Worm (Caenorhabditis elegans): Measurements from ENCODE around the gene T05B4.12.

DNA sequence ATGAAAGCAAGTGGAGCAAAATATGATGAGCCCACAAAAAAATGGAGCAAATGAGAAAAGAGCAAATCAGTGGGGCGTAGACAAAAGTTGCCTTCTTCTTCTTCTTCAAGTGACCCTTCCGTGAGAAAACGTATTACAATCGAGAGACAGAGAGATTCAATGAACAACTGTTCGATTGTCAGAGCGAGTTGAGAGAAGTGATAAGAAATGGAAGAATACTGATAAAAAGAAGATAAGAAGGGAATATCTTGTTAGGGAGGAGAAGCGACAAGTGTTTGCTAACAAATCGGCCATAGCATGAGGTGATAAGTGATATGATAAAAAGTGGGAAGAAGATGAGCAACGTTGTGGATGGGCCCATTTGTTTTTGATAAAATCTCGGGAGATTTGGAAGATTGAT lies 31.5 kb upstream of the T05B4.12 start:
- TF ChIP-seq klf-2 (GFP tag; conservative IDR thresholded peaks at IDR 0.05) (no peak), tab-1 (GFP tag; IDR thresholded peaks at IDR 0.05) (no peak), flt-1 (GFP tag; IDR thresholded peaks at IDR 0.05) (no peak), ztf-29 (GFP tag; IDR thresholded peaks at IDR 0.05) (no peak), ztf-23 (GFP tag; IDR thresholded peaks at IDR 0.05) (no peak)
